Fruit fly (Drosophila melanogaster): ENCODE data around the gene CG44270.

DNA sequence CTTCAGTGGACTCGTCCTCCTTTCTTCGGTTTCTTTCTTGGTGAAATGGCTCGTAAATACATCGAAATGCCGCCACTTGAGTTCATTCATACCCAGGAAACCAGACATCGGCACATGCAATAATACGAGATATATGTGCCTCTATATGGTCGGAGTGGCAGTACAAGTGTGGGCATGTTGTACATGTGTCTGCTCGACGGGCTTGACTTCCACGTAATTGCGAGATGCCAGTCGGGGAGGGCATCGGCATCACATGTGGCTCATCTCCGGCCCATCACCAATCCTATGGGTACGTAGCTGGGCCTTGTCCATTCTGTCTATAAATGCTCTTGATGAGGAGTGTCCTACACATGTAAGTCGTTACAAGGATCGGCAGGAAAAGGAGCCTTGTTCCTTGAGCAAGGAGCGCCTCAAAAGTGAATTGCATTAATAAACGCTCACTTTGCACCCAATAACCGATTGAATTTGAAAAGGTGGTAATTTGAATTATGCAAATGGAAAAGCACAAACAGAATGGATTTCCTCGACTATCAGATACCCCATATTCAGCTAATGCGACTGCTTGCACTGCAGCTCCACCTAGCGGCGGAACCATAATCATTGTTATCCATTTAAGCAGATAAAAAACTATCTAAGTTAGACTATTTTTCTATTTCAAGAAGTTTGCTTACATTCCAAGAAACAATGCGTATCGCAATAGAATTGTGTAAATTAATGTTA, 49.6 kb upstream of the CG44270 start:
- TF ChIP-seq CG7101 (tag; optimal IDR thresholded peaks at IDR 0.05), result no peak
- TF ChIP-seq CG12768 (GFP tag; optimal IDR thresholded peaks at IDR 0.05), result no peak

Measured in whole organism, adult.